Worm (Caenorhabditis elegans) whole organism, late embryonic: ENCODE measurements around the gene ptr-14.

Source experiments
- C38D4.7 ChIP-seq: fragments of 200-800 bp; sonication (Bioruptor generic); optimal IDR thresholded peaks from 2 replicates; lab custom pipeline; 2018; ENCODE audit warnings: mild to moderate bottlenecking, missing genetic modification characterization, moderate library complexity, missing compliant biosample characterization
- F13H6.1 ChIP-seq: sonication (generic microtip); optimal IDR thresholded peaks from 2 replicates; lab custom pipeline; 2016; ENCODE audit warnings: missing genetic modification characterization, missing compliant biosample characterization
- K09A11.1 ChIP-seq: sonication (generic microtip); optimal IDR thresholded peaks from 2 replicates; lab custom pipeline; 2017; ENCODE audit warnings: antibody characterized with exemption, mild to moderate bottlenecking, missing genetic modification characterization, missing compliant biosample characterization; ENCODE audit not compliant: insufficient read depth
- ahr-1 ChIP-seq: sonication (generic microtip); optimal IDR thresholded peaks from 2 replicates; lab custom pipeline; 2016; ENCODE audit warnings: missing genetic modification characterization, missing compliant biosample characterization
- ama-1 ChIP-seq: fragments of 150-350 bp; optimal IDR thresholded peaks from 2 replicates; lab custom pipeline; 2014
- ceh-18 ChIP-seq: sonication (generic microtip); optimal IDR thresholded peaks from 2 replicates; lab custom pipeline; 2016; ENCODE audit warnings: missing genetic modification characterization, missing compliant biosample characterization
- ceh-19 ChIP-seq: fragments of 200-800 bp; sonication (Bioruptor generic); optimal IDR thresholded peaks from 2 replicates; lab custom pipeline; 2018; ENCODE audit warnings: mild to moderate bottlenecking, missing genetic modification characterization, missing compliant biosample characterization
- ceh-2 ChIP-seq: sonication (generic microtip); optimal IDR thresholded peaks from 2 replicates; lab custom pipeline; 2016; ENCODE audit warnings: missing genotype, missing genetic modification characterization, missing compliant biosample characterization
- ceh-22 ChIP-seq: sonication (generic microtip); optimal IDR thresholded peaks from 2 replicates; lab custom pipeline; 2017; ENCODE audit warnings: missing biosample characterization, missing genetic modification characterization
- ceh-45 ChIP-seq: fragments of 200-800 bp; sonication (Bioruptor generic); IDR thresholded peaks from 2 replicates; pipeline ENCODE4 v1.3.6; 2022; ENCODE audit warnings: missing genetic modification reagents, missing genetic modification characterization, missing compliant biosample characterization
- ceh-48 ChIP-seq: sonication (generic microtip); optimal IDR thresholded peaks from 2 replicates; lab custom pipeline; 2016; ENCODE audit warnings: missing genetic modification characterization, inconsistent platforms, missing compliant biosample characterization
- dmd-4 ChIP-seq: sonication (generic microtip); optimal IDR thresholded peaks from 2 replicates; lab custom pipeline; 2016; ENCODE audit warnings: borderline replicate concordance, missing genetic modification characterization, missing compliant biosample characterization
- ets-4 ChIP-seq: sonication (generic microtip); optimal IDR thresholded peaks from 2 replicates; lab custom pipeline; 2016; ENCODE audit warnings: missing genetic modification characterization, missing compliant biosample characterization
- eyg-1 ChIP-seq: sonication (generic microtip); optimal IDR thresholded peaks from 2 replicates; lab custom pipeline; 2016; ENCODE audit warnings: missing genotype, missing genetic modification characterization, missing compliant biosample characterization
- fkh-10 ChIP-seq: fragments of 150-350 bp; optimal IDR thresholded peaks from 2 replicates; lab custom pipeline; 2014; ENCODE audit warnings: missing biosample characterization, missing genetic modification reagents, missing genetic modification characterization
- fkh-6 ChIP-seq: sonication (generic microtip); optimal IDR thresholded peaks from 2 replicates; lab custom pipeline; 2016; ENCODE audit warnings: missing genetic modification characterization, missing compliant biosample characterization
- gmeb-2 ChIP-seq: sonication (generic microtip); optimal IDR thresholded peaks from 2 replicates; lab custom pipeline; 2016; ENCODE audit warnings: missing genetic modification characterization, inconsistent platforms, missing compliant biosample characterization
- hlh-13 ChIP-seq: fragments of 200-800 bp; sonication (Bioruptor generic); optimal IDR thresholded peaks from 2 replicates; lab custom pipeline; 2018; ENCODE audit warnings: mild to moderate bottlenecking, missing genetic modification characterization, missing compliant biosample characterization
- hlh-30 ChIP-seq: sonication (generic microtip); optimal IDR thresholded peaks from 2 replicates; lab custom pipeline; 2017; ENCODE audit warnings: antibody characterized with exemption, missing genetic modification characterization, missing compliant biosample characterization; ENCODE audit not compliant: insufficient read depth
- hlh-6 ChIP-seq: sonication (generic microtip); optimal IDR thresholded peaks from 2 replicates; lab custom pipeline; 2016; ENCODE audit warnings: missing genotype, missing genetic modification characterization, missing compliant biosample characterization
- hlh-8 ChIP-seq: sonication (generic microtip); optimal IDR thresholded peaks from 2 replicates; lab custom pipeline; 2016; ENCODE audit warnings: missing genotype, missing genetic modification characterization, missing compliant biosample characterization
- lim-6 ChIP-seq: sonication (generic microtip); optimal IDR thresholded peaks from 2 replicates; lab custom pipeline; 2016; ENCODE audit warnings: missing genetic modification characterization, missing compliant biosample characterization
- madf-2 ChIP-seq: sonication (generic microtip); optimal IDR thresholded peaks from 2 replicates; lab custom pipeline; 2017; ENCODE audit warnings: missing genetic modification characterization, missing compliant biosample characterization
- nhr-11 ChIP-seq: fragments of 150-350 bp; optimal IDR thresholded peaks from 2 replicates; lab custom pipeline; 2014; ENCODE audit warnings: missing biosample characterization, missing genetic modification characterization
- nhr-232 ChIP-seq: sonication (generic microtip); optimal IDR thresholded peaks from 2 replicates; lab custom pipeline; 2016; ENCODE audit warnings: missing genetic modification characterization, missing compliant biosample characterization
- npax-4 ChIP-seq: sonication (generic microtip); optimal IDR thresholded peaks from 2 replicates; lab custom pipeline; 2016; ENCODE audit warnings: missing genetic modification characterization, missing compliant biosample characterization
- odd-2 ChIP-seq: sonication (generic microtip); optimal IDR thresholded peaks from 2 replicates; lab custom pipeline; 2017; ENCODE audit warnings: antibody characterized with exemption, mild to moderate bottlenecking, missing genetic modification characterization, missing compliant biosample characterization
- pag-3 ChIP-seq: sonication (generic microtip); optimal IDR thresholded peaks from 2 replicates; lab custom pipeline; 2016; ENCODE audit warnings: missing compliant biosample characterization, missing genetic modification characterization, borderline replicate concordance
- pha-2 ChIP-seq: sonication (generic microtip); optimal IDR thresholded peaks from 2 replicates; lab custom pipeline; 2017; ENCODE audit warnings: mild to moderate bottlenecking, missing genetic modification characterization, missing compliant biosample characterization
- syd-9 ChIP-seq: sonication (generic microtip); optimal IDR thresholded peaks from 2 replicates; lab custom pipeline; 2016; ENCODE audit warnings: mild to moderate bottlenecking, missing genetic modification characterization, moderate library complexity, missing compliant biosample characterization
- tbx-2 ChIP-seq: sonication (generic microtip); optimal IDR thresholded peaks from 2 replicates; lab custom pipeline; 2016; ENCODE audit warnings: missing genetic modification characterization, missing compliant biosample characterization
- tbx-7 ChIP-seq: sonication (generic microtip); optimal IDR thresholded peaks from 2 replicates; lab custom pipeline; 2016; ENCODE audit warnings: missing genotype, missing genetic modification characterization, missing compliant biosample characterization
- unc-55 ChIP-seq: sonication (generic microtip); optimal IDR thresholded peaks from 2 replicates; lab custom pipeline; 2017; ENCODE audit warnings: missing biosample characterization, missing genetic modification reagents, missing genetic modification characterization
- unc-86 ChIP-seq: sonication (generic microtip); optimal IDR thresholded peaks from 2 replicates; lab custom pipeline; 2016; ENCODE audit warnings: missing genetic modification characterization, missing compliant biosample characterization
- ztf-16 ChIP-seq: sonication (generic microtip); optimal IDR thresholded peaks from 2 replicates; lab custom pipeline; 2017; ENCODE audit warnings: missing genetic modification characterization, missing compliant biosample characterization

Gene ptr-14

ce11 chrIV:10589072-10589471, 26.2 kb upstream of the ptr-14 start, which contains the start of gene C43F9.4:
C43F9.4 (minus strand) TSS chrIV:10589172.
- no peak for TF ChIP-seq ceh-2 (tag; lab: Kevin White, UChicago)
- TF ChIP-seq ceh-48 (tag; lab: Kevin White, UChicago), result no peak
- no peak for TF ChIP-seq gmeb-2
- no peak for TF ChIP-seq pha-2 (tag; lab: Kevin White, UChicago)
- TF ChIP-seq fkh-10 (GFP tag; lab: Kevin White, UChicago), result no peak
- no peak for TF ChIP-seq ets-4
- TF ChIP-seq hlh-8, result no peak
- no peak for TF ChIP-seq K09A11.1 (tag; lab: Kevin White, UChicago)
- TF ChIP-seq unc-55 (GFP tag; lab: Kevin White, UChicago), result no peak

DNA sequence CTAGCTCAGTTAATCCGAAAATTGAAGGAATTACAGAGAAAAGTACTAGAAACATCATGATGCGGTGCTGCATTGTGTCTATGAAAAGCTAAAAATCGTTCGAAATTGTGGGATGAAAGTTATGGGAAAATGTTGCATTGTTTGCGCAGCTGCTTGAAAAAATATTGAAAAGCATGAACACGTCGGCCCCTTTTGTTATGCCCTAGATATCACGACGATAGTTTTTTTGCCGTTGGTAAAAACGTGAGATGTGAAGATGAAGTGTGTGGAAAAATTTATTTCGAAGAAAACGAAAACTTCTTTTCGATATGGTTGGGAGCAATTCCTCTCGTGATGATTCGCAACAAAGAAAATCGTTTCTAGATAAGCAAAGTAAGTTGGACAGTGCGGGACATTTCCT, 24.6 kb upstream of the ptr-14 start, which contains the start of the genes C43F9.5 and nkb-2:
Gene C43F9.5, minus strand, starts transcription at position 101 of the 400 bp plus-strand sequence.
Gene nkb-2, plus strand, starts transcription at position 277 of the 400 bp plus-strand sequence.
- TF ChIP-seq ceh-18 (tag; lab: Kevin White, UChicago) (no peak), tbx-7 (tag; lab: Kevin White, UChicago) (no peak), F13H6.1 (tag; lab: Kevin White, UChicago) (no peak), ceh-19 (GFP tag; lab: Kevin White, UChicago) (no peak), unc-55 (GFP tag; lab: Kevin White, UChicago) (no peak), npax-4 (tag; lab: Kevin White, UChicago) (no peak), ceh-45 (GFP tag; lab: Robert Waterston, UW) (no peak), dmd-4 (tag; lab: Kevin White, UChicago) (no peak), hlh-6 (tag; lab: Kevin White, UChicago) (no peak), hlh-30 (tag; lab: Kevin White, UChicago) (no peak), tbx-2 (no peak), nhr-232 (tag; lab: Kevin White, UChicago) (no peak), ets-4 (no peak)

- no peak for TF ChIP-seq lim-6 (tag; lab: Kevin White, UChicago)
- TF ChIP-seq pag-3 (tag; lab: Kevin White, UChicago), result no peak
- no peak for TF ChIP-seq pha-2 (tag; lab: Kevin White, UChicago)
- TF ChIP-seq F13H6.1 (tag; lab: Kevin White, UChicago), result no peak
- no peak for TF ChIP-seq hlh-6 (tag; lab: Kevin White, UChicago)
- no peak for TF ChIP-seq nhr-232 (tag; lab: Kevin White, UChicago)
- no peak for TF ChIP-seq syd-9 (tag; lab: Kevin White, UChicago)
- TF ChIP-seq unc-86 (tag; lab: Kevin White, UChicago), result no peak
- no peak for TF ChIP-seq hlh-13 (GFP tag; lab: Kevin White, UChicago)
- TF ChIP-seq unc-55 (GFP tag; lab: Kevin White, UChicago), result no peak
- TF ChIP-seq eyg-1 (tag; lab: Kevin White, UChicago), result no peak
- TF ChIP-seq madf-2, result no peak
- no peak for TF ChIP-seq nhr-11 (tag; lab: Kevin White, UChicago)
- no peak for TF ChIP-seq ceh-22 (tag; lab: Kevin White, UChicago)
- no peak for TF ChIP-seq C38D4.7 (GFP tag; lab: Kevin White, UChicago)
These were observed 21.7 kb upstream of the ptr-14 start, which contains the start of gene C43F9.7 for ce11 chrIV:10593570-10593969. C43F9.7 (minus strand) TSS chrIV:10593670.

DNA sequence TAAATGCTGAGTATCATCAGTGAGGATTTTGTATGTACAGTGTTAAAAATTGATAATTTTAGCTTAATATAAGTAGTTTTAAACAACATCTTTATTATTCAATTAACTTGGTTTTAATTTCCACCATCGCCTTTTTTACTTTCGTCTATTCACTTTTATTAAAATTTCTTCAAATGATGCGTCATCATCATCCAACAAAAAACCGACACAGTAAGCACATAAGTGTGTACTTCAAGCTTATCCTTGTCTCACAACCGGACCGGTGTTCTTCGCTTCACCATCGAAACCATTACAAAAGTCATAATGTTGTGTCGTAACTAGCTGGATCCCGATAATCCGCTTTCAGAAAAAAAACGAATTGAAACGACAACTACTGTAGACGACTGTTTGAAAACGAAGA, 18.7 kb upstream of the ptr-14 start, which contains the start of gene C43F9.11:
Gene C43F9.11, plus strand, starts transcription at position 301 of the 400 bp plus-strand sequence.
- no peak for TF ChIP-seq ama-1
- TF ChIP-seq ceh-45 (GFP tag; lab: Robert Waterston, UW), result no peak

DNA sequence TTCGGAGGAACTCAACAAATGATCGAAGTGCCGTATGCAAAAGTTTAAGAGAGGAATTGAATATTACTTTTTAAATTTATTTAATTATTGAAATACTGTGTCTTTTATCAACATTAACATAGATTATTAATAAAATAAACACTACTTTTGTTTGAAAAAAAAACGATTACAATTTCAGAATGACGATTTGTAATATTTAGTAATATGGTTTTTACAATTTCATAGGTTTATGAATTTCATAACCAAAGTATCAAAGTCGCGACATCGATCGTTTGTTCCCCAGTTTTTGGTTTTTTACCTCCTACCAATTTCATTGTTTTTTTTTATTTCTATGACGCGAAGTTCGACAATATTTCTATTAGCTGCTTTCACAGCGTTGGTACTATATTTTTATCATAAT, 15.2 kb upstream of the ptr-14 start, which contains the start of gene R09H10.1:
Gene R09H10.1, plus strand, starts transcription at position 301 of the 400 bp plus-strand sequence.
- TF ChIP-seq ztf-16 (no peak), odd-2 (tag; lab: Kevin White, UChicago) (no peak), unc-86 (tag; lab: Kevin White, UChicago) (no peak), ahr-1 (tag; lab: Kevin White, UChicago) (no peak), fkh-6 (tag; lab: Kevin White, UChicago) (no peak), unc-55 (GFP tag; lab: Kevin White, UChicago) (no peak), K09A11.1 (tag; lab: Kevin White, UChicago) (no peak), pag-3 (tag; lab: Kevin White, UChicago) (no peak)
